Worm (Caenorhabditis elegans): ENCODE data around the gene coq-2.

- TF ChIP-seq W03F9.2 (tag; optimal IDR thresholded peaks at IDR 0.05) (no peak), him-1 (tag; optimal IDR thresholded peaks at IDR 0.05) (no peak), dao-5 (tag; optimal IDR thresholded peaks at IDR 0.05) (no peak)
These were observed 17.6 kb downstream of the coq-2 start for ce11 chrIII:6953373-6953772.

Measured in whole organism, L4/young adult.